Fruit fly (Drosophila melanogaster) whole organism, larva: ENCODE measurements around the gene Asciz.
A peak's percentile ranks its signal among the peaks of the same experiment; 100 is the strongest.

Source experiments
- noc ChIP-seq: fragments of 200-800 bp; sonication (Bioruptor generic); optimal IDR thresholded peaks from 3 replicates; lab custom pipeline; 2019; ENCODE audit warnings: missing biosample characterization, mild to moderate bottlenecking, missing genetic modification characterization, moderate library complexity

Gene Asciz

dm6 chr3L:3166200-3166695 is at the start of gene Asciz:
Gene Asciz, minus strand, starts transcription at chr3L:3166250.
- no peak for TF ChIP-seq noc (tag; lab: Kevin White, UChicago)

dm6 chr3L:3208895-3209294 is 42.8 kb upstream of the Asciz start, which contains the start of the genes CG32269 and CG32270:
Gene CG32269, minus strand, starts transcription at chr3L:3208985.
Gene CG32270, minus strand, starts transcription at chr3L:3208985.
- no peak for TF ChIP-seq noc (tag; lab: Kevin White, UChicago)

- TF ChIP-seq noc (tag; lab: Kevin White, UChicago): no peak
Measured at dm6 chr3L:3206263-3206662, 40.2 kb upstream of the Asciz start, which contains the start of gene CG33160. Gene CG33160, minus strand, starts transcription at chr3L:3206363.

- no peak for TF ChIP-seq noc (tag; lab: Kevin White, UChicago)
Measured at dm6 chr3L:3205349-3205748, 39.3 kb upstream of the Asciz start, which contains the start of gene CG32277. Gene CG32277, minus strand, starts transcription at chr3L:3205449.

- no peak for TF ChIP-seq noc (tag; lab: Kevin White, UChicago)
Measured at dm6 chr3L:3204348-3204747, 38.3 kb upstream of the Asciz start, which contains the start of gene CG33159. Gene CG33159, minus strand, starts transcription at chr3L:3204448.

- no peak for TF ChIP-seq noc (tag; lab: Kevin White, UChicago)
Measured at dm6 chr3L:3203062-3203461, 37.0 kb upstream of the Asciz start, which contains the start of gene CG32271. Gene CG32271, minus strand, starts transcription at chr3L:3203162.

- TF ChIP-seq noc (tag; lab: Kevin White, UChicago): peak; percentile 82
Measured at dm6 chr3L:3198447-3199402, 32.7 kb upstream of the Asciz start, which contains the start of the genes CG32276 and gry. Gene CG32276, minus strand, starts transcription at chr3L:3199047. Gene gry, plus strand, starts transcription at chr3L:3199090.

- TF ChIP-seq noc (tag; lab: Kevin White, UChicago): no peak
Measured at dm6 chr3L:3197464-3197863, 31.4 kb upstream of the Asciz start, which contains the start of gene CG14966. Gene CG14966, minus strand, starts transcription at chr3L:3197631.

dm6 chr3L:3194059-3194458 is 28.0 kb upstream of the Asciz start:
- peak; percentile 93 for TF ChIP-seq noc (tag; lab: Kevin White, UChicago)

dm6 chr3L:3192912-3193311 is 26.9 kb upstream of the Asciz start, which contains the start of gene Hsp83:
Gene Hsp83, plus strand, starts transcription at chr3L:3192969.
- peak; percentile 87 for TF ChIP-seq noc (tag; lab: Kevin White, UChicago)

- TF ChIP-seq noc (tag; lab: Kevin White, UChicago): no peak
Measured at dm6 chr3L:3192333-3192894, 26.4 kb upstream of the Asciz start, which contains the start of gene CG14965. Gene CG14965, minus strand, starts transcription at chr3L:3192491.

dm6 chr3L:3189647-3190046 is 23.6 kb upstream of the Asciz start, which contains the start of the genes CG42525 and CG14958:
Gene CG42525, minus strand, starts transcription at chr3L:3189747.
Gene CG14958, plus strand, starts transcription at chr3L:3189978.
- TF ChIP-seq noc (tag; lab: Kevin White, UChicago): no peak

dm6 chr3L:3187263-3187662 is 21.2 kb upstream of the Asciz start, which contains the start of gene CG14957:
Gene CG14957, plus strand, starts transcription at chr3L:3187563.
- TF ChIP-seq noc (tag; lab: Kevin White, UChicago): peak; percentile 39

- TF ChIP-seq noc (tag; lab: Kevin White, UChicago): no peak
Measured at dm6 chr3L:3186364-3186763, 20.3 kb upstream of the Asciz start, which contains the start of gene CG32284. Gene CG32284, plus strand, starts transcription at chr3L:3186664.

dm6 chr3L:3184104-3184503 is 18.1 kb upstream of the Asciz start, which contains the start of gene CG42494:
Gene CG42494, plus strand, starts transcription at chr3L:3184404.
- TF ChIP-seq noc (tag; lab: Kevin White, UChicago): no peak
